Worm (Caenorhabditis elegans) whole organism, L4/young adult: ENCODE data around the gene C37C3.11.

Source experiments
- dao-5 ChIP-seq: sonication (generic microtip); optimal IDR thresholded peaks from 2 replicates; lab custom pipeline; 2016; ENCODE audit warnings: missing genotype, missing genetic modification characterization, moderate library complexity, missing compliant biosample characterization
- him-1 ChIP-seq: sonication (generic microtip); optimal IDR thresholded peaks from 2 replicates; lab custom pipeline; 2016; ENCODE audit warnings: missing genotype, missing genetic modification reagents, missing genetic modification characterization, missing compliant biosample characterization

- TF ChIP-seq him-1 (tag; lab: Kevin White, UChicago) (no peak), dao-5 (tag; lab: Kevin White, UChicago) (no peak)
Observed at ce11 chrV:7854603-7855002, 10.0 kb downstream of the C37C3.11 start, which contains the start of the genes C37C3.9 and C37C3.18.
